Fruit fly (Drosophila melanogaster) whole organism: ENCODE results near the gene CG12301.

Source experiments
- CG8478 ChIP-seq: fragments of >200 bp; optimal IDR thresholded peaks from 2 replicates; lab custom pipeline; 2018; ENCODE audit warnings: inconsistent platforms
- Dll ChIP-seq: fragments of >200 bp; optimal IDR thresholded peaks from 2 replicates; lab custom pipeline; 2017
- EcR ChIP-seq, 2 experiments: fragments of >200 bp; optimal IDR thresholded peaks; 2 replicates each; lab custom pipeline; 2017; ENCODE audit warnings: missing biosample characterization in 2 of 2, missing genetic modification characterization in 2 of 2, missing genetic modification reagents in 2 of 2
- pan ChIP-seq: fragments of >200 bp; optimal IDR thresholded peaks from 2 replicates; lab custom pipeline; 2017
- psq ChIP-seq: fragments of >200 bp; optimal IDR thresholded peaks from 2 replicates; lab custom pipeline; 2017
- usp ChIP-seq: fragments of >200 bp; optimal IDR thresholded peaks from 2 replicates; lab custom pipeline; 2017; ENCODE audit warnings: missing biosample characterization, missing genetic modification characterization, mixed read lengths

Gene CG12301

dm6 chr3L:15562727-15563057 is 17.9 kb upstream of the CG12301 start:
- TF ChIP-seq usp: no peak
- TF ChIP-seq Dll (lab: Kevin White, UChicago): no peak
- TF ChIP-seq pan (lab: Kevin White, UChicago): no peak
- no peak for TF ChIP-seq EcR (GFP tag; optimal IDR thresholded peaks at IDR 0.05; lab: Kevin White, UChicago)
- no peak for TF ChIP-seq psq (lab: Kevin White, UChicago)
- TF ChIP-seq CG8478 (lab: Kevin White, UChicago): no peak

dm6 chr3L:15563058-15563850 is 17.3 kb upstream of the CG12301 start, which contains the start of the genes CG7739 and SCCRO:
Gene CG7739 (minus strand): TSS chr3L:15563065.
Gene SCCRO (plus strand): TSS chr3L:15563427.
- TF ChIP-seq psq (lab: Kevin White, UChicago) (no peak), pan (lab: Kevin White, UChicago) (no peak), Dll (lab: Kevin White, UChicago) (no peak), usp (no peak), EcR (GFP tag; optimal IDR thresholded peaks at IDR 0.05; lab: Kevin White, UChicago) (no peak), CG8478 (lab: Kevin White, UChicago) (no peak)

- TF ChIP-seq Dll (lab: Kevin White, UChicago) (no peak), usp (no peak), EcR (GFP tag; optimal IDR thresholded peaks at IDR 0.05; lab: Kevin White, UChicago) (no peak), pan (lab: Kevin White, UChicago) (no peak), CG8478 (lab: Kevin White, UChicago) (no peak), psq (lab: Kevin White, UChicago) (no peak)
These were observed 16.8 kb upstream of the CG12301 start for dm6 chr3L:15563851-15564106.

DNA sequence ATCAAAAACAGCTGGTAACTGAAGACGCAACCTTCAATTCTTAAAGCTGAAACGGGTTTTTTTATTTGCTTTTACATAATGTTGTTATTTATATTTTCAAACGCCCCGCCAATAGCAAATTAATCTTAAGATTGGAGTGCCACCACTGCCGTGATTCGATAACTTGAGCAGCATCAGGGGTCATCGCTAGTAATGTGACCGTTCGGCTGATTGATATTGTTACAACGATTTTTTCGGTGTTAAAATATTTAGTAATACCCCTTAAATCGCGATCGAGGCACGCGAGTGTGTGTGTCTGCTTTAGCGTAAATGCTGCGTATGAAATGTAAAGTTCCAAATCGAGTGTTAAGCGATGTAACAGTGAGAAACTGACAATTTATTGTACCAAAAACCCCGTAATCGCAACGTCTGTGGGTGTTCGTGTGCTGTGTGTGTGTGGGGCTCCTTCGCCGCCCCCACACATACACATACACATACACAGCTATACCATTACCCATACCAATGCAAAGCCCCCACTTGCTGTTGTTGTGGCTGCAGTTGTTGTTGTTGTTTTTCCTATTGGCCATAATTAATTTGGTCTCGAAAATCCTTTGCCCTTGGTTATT is 14.7 kb upstream of the CG12301 start, which contains the start of gene dop:
Gene dop (plus strand): TSS at position 185 of the 605 bp plus-strand sequence.
- no peak for TF ChIP-seq EcR (GFP tag; optimal IDR thresholded peaks at IDR 0.05; lab: Kevin White, UChicago)
- TF ChIP-seq CG8478 (lab: Kevin White, UChicago): peak; percentile 38

DNA sequence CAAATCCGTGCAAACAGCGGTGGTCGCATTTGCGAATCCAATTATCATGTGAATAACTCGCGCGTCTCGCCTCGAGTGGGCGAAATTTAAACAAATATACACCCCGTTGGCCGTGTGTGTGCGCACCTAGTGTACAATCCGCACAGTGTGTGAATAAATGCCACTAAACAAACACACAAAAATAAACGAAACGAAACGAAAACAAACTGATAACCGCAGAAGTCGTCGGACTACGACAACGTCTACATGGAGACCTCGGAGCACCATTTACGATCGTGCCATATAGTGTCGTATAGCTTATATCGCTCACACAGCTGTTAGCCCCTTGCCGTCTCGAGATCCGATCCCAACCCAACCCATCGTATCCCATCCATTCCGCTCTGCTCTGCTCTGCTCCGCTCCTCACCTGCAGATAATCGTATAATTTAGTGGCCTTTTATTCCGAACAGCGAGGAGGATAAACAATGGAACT is 14.1 kb upstream of the CG12301 start:
- TF ChIP-seq EcR (GFP tag; optimal IDR thresholded peaks at IDR 0.05; lab: Kevin White, UChicago) (no peak), psq (lab: Kevin White, UChicago) (no peak), CG8478 (lab: Kevin White, UChicago) (no peak), usp (no peak), Dll (lab: Kevin White, UChicago) (no peak), pan (lab: Kevin White, UChicago) (no peak)

DNA sequence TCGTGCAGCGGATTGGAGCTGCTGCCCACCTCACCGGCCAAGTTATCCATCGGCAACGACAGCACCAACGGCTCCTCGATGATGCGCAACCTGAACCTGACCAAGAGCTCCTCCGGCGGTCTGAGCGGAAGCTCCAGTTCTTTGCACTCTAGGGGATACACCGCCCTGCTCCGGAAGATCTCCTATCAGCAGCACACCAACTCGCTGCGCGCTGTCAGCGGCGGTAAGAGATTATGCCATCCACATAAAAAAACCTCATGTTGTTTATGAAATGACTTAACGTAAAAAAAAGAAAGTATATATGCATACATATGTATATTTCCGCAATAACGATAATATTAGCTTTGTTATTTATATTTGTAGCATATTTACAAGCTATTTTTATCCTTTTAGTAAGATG is 11.9 kb upstream of the CG12301 start:
- no peak for TF ChIP-seq EcR (GFP tag; optimal IDR thresholded peaks at IDR 0.05; lab: Kevin White, UChicago)
- TF ChIP-seq usp: no peak
- TF ChIP-seq pan (lab: Kevin White, UChicago): no peak
- TF ChIP-seq Dll (lab: Kevin White, UChicago): no peak

DNA sequence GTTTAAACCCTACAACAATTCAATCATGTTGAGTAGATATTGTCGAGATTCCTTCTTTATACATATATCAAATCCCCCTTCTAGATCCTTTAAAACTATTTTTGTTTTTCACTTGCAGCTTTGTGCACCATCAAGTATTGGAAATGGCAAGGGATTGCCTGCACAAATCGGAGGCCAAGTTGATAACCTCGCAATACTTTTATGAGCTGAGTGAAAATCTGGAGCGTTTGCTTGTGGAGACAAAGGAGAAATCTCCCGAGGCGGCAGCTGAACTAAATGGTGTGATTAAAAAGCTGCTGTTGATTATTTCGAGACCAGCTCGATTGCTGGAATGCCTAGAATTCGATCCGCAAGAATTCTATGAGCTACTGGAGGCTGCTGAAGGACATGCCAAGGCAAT is 10.0 kb upstream of the CG12301 start:
- no peak for TF ChIP-seq CG8478 (lab: Kevin White, UChicago)
- TF ChIP-seq usp: no peak
- no peak for TF ChIP-seq psq (lab: Kevin White, UChicago)
- TF ChIP-seq EcR (GFP tag; optimal IDR thresholded peaks at IDR 0.05; lab: Kevin White, UChicago): no peak
- no peak for TF ChIP-seq pan (lab: Kevin White, UChicago)
- no peak for TF ChIP-seq Dll (lab: Kevin White, UChicago)

dm6 chr3L:15576357-15576756 is 4.2 kb upstream of the CG12301 start, which contains the start of gene Ufsp2:
Gene Ufsp2 (plus strand): TSS chr3L:15576570.
- TF ChIP-seq CG8478 (lab: Kevin White, UChicago): no peak
- no peak for TF ChIP-seq usp
- TF ChIP-seq pan (lab: Kevin White, UChicago): no peak
- TF ChIP-seq psq (lab: Kevin White, UChicago): no peak
- TF ChIP-seq EcR (GFP tag; optimal IDR thresholded peaks at IDR 0.05; lab: Kevin White, UChicago): no peak

DNA sequence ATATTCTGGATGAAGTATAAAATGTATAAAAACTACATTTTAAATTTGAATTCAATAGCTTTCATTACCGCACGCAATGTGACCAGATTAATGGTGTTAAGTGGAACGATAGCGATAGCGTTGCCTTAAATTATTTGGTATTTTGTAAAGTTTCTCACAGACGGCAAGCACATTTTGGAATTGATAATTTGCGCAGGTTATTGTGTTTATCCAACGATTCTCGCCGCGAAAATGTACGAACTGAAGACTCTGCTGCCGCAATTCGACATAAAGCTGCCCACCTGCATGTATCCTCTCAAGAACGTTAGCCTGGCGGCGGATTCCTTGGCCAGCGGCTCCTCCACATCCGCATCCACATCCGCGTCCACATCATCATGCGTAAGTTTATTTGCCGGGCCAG is 2.9 kb downstream of the CG12301 start, which contains the start of gene AIMP2:
Gene AIMP2 (plus strand): TSS at position 135 of the 400 bp plus-strand sequence.
- TF ChIP-seq usp (no peak), Dll (lab: Kevin White, UChicago) (no peak), psq (lab: Kevin White, UChicago) (no peak), pan (lab: Kevin White, UChicago) (no peak), EcR (GFP tag; optimal IDR thresholded peaks at IDR 0.05; lab: Kevin White, UChicago) (no peak), CG8478 (lab: Kevin White, UChicago) (no peak)

DNA sequence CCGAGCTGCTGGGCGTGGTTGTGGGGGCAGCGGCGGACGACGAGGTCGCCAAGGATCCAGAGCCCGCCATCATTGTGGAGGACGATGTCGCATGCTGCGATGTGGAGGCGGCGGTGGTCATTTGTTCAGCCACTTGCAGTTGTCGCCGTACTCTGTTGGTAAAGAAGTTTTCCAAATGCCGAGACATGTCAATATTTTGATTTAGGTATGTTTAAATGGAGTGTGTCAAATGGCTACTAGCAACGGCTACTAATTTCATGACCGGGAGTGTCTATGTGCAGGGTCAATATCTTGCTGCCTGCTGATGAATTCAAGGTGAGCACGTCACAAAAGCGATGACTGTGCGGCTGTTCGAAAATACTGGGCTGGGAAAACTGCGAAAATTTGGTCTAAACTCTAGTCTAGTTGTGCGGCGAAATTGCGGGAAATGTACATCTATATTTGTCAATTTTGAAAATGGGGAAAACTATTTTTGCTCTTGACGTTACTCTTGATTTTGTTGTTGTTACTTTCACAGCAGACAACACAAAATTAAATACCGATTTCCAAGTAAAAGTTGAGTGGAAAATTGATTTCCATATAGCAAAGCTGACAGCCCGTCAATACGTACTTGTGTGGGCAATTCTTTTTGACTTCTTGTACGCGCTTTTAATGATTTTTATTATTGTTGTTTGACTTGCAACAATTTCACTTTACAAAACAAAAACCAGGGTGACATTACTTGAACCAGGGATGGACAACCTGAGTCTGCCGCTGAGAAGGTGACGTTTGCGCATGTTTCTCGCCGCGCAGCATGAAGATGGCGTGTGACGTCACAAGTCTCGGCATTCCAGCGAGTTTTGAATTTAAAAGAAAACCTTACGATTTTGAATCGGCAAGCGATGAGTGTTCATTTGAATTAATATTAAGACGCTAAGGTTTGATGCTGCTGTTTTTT is 7.1 kb downstream of the CG12301 start, which contains the start of gene CG7656:
Gene CG7656 (minus strand): TSS at position 731 of the 937 bp plus-strand sequence.
- TF ChIP-seq EcR (GFP tag; optimal IDR thresholded peaks at IDR 0.05; lab: Kevin White, UChicago) (no peak), psq (lab: Kevin White, UChicago) (no peak), usp (no peak), CG8478 (lab: Kevin White, UChicago) (no peak), Dll (lab: Kevin White, UChicago) (no peak), pan (lab: Kevin White, UChicago) (no peak)
